Fruit fly (Drosophila melanogaster) Kc167 (cell line): ENCODE data around the gene sage.

Experiments
- Myc ChIP-seq: fragments of >200 bp; optimal IDR thresholded peaks from 2 replicates; lab custom pipeline; 2017; ENCODE audit warnings: missing external identifiers
- Sin3A ChIP-seq: fragments of >200 bp; optimal IDR thresholded peaks from 2 replicates; lab custom pipeline; 2018; ENCODE audit warnings: missing external identifiers
- h ChIP-seq: fragments of >200 bp; optimal IDR thresholded peaks from 3 replicates; lab custom pipeline; 2018; ENCODE audit warnings: missing external identifiers
- insv ChIP-seq: fragments of >200 bp; optimal IDR thresholded peaks from 3 replicates; lab custom pipeline; 2018; ENCODE audit warnings: missing external identifiers
- psq ChIP-seq: fragments of >200 bp; optimal IDR thresholded peaks from 2 replicates; lab custom pipeline; 2017; ENCODE audit warnings: missing external identifiers
- ttk ChIP-seq: sonication (Bioruptor generic); optimal IDR thresholded peaks from 2 replicates; lab custom pipeline; 2017; ENCODE audit warnings: missing external identifiers

dm6 chr3R:9234756-9235255 is 29.1 kb downstream of the sage start:
- TF ChIP-seq psq (lab: Kevin White, UChicago) (no peak), Myc (lab: Kevin White, UChicago) (no peak), ttk (no peak), insv (no peak), h (lab: Kevin White, UChicago) (no peak), Sin3A (no peak)
